Fruit fly (Drosophila melanogaster): Measurements from ENCODE around the gene wat.
A peak's percentile ranks its signal among the peaks of the same experiment; 100 is the strongest.

Gene wat

DNA sequence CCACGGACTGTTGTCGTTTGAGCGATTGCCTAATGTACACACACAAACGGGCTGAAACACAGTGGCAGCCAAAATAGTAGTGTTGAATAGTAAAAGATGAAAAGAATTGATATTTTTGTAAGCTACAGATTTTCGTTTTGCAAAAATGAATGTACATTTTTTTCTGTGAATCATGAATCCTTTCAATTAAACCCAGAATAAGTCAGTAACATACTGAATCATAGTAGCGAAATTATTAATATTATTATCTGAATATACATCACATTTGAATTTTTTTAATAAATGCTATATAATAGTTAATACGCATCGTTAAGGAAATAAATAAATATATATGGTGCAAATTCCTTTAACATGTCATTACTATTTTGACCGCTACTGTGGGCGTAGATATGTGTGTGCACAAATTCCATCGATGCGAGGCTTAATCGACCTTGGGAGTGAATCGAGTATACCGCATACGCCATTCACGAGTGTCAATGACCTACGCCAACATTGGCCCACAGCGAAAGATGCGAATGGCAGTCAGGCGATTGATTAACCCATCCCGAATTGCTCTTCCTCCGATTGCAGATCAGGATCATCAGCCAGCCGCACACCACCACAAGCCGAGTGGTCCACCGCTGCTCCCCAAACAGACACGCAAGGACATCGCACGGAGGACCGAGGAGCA lies 20.5 kb upstream of the wat start (continued):
- no peak for TF ChIP-seq CG1024 (GFP tag; IDR thresholded peaks at IDR 0.05)
- peak; percentile 29 for TF ChIP-seq kah (GFP tag; optimal IDR thresholded peaks at IDR 0.05)
- TF ChIP-seq sob (GFP tag; IDR thresholded peaks at IDR 0.05), result 0 out of 2 replicates have a peak, but pooled peaks have one; percentile 36
- no peak for TF ChIP-seq CG17568 (GFP tag; optimal IDR thresholded peaks at IDR 0.05)
- TF ChIP-seq CG13287 (GFP tag; IDR thresholded peaks at IDR 0.05; ENCODE audit: partially characterized antibody), result no peak
- peak; percentile 37; the same call in 1 of the 3 replicates for TF ChIP-seq B-H1 (GFP tag; IDR thresholded peaks at IDR 0.05)
- TF ChIP-seq CG6689 (GFP tag; IDR thresholded peaks at IDR 0.05), result peak; percentile 66
- TF ChIP-seq CG13775 (GFP tag; optimal IDR thresholded peaks at IDR 0.05), result peak; percentile 51
- TF ChIP-seq CG11695 (GFP tag; IDR thresholded peaks at IDR 0.05), result peak; percentile 86
- peak; percentile 47 for TF ChIP-seq Hand (GFP tag; optimal IDR thresholded peaks at IDR 0.05)
- TF ChIP-seq CrebB (tag; optimal IDR thresholded peaks at IDR 0.05), result peak; percentile 17
- TF ChIP-seq CG10431 (GFP tag; optimal IDR thresholded peaks at IDR 0.05), result no peak
- no peak for TF ChIP-seq CG6175 (GFP tag; IDR thresholded peaks at IDR 0.05)
- TF ChIP-seq CG31388 (GFP tag; optimal IDR thresholded peaks at IDR 0.05), result no peak
- peak; percentile 65 for TF ChIP-seq Asciz (GFP tag; optimal IDR thresholded peaks at IDR 0.05)
- peak; percentile 51; the same call in 1 of the 2 replicates for TF ChIP-seq lmd (GFP tag; IDR thresholded peaks at IDR 0.05)
- no peak for TF ChIP-seq CG31365 (tag; optimal IDR thresholded peaks at IDR 0.05)
- peak; percentile 31 for TF ChIP-seq Six4 (GFP tag; optimal IDR thresholded peaks at IDR 0.05)
- peak; percentile 76 for TF ChIP-seq ind (GFP tag; optimal IDR thresholded peaks at IDR 0.05)
- peak; percentile 83 for TF ChIP-seq CG13424 (tag; optimal IDR thresholded peaks at IDR 0.05)
- no peak for TF ChIP-seq pzg (GFP tag; optimal IDR thresholded peaks at IDR 0.05)
- peak; percentile 54 for TF ChIP-seq E2f1 (GFP tag; IDR thresholded peaks at IDR 0.05)
- TF ChIP-seq CG17802 (tag; optimal IDR thresholded peaks at IDR 0.05), result no peak
- no peak for TF ChIP-seq dan (GFP tag; IDR thresholded peaks at IDR 0.05)
- no peak for TF ChIP-seq Mad (GFP tag; optimal IDR thresholded peaks at IDR 0.05)
- peak; percentile 70 for TF ChIP-seq Hr3 (GFP tag; optimal IDR thresholded peaks at IDR 0.05)
- TF ChIP-seq CG15601 (tag; optimal IDR thresholded peaks at IDR 0.05), result no peak
- TF ChIP-seq tio (GFP tag; optimal IDR thresholded peaks at IDR 0.05), result peak; percentile 74
- TF ChIP-seq CG30020 (tag; optimal IDR thresholded peaks at IDR 0.05), result no peak
- TF ChIP-seq CG11696 (GFP tag; IDR thresholded peaks at IDR 0.05), result peak; percentile 85
- TF ChIP-seq prd (optimal IDR thresholded peaks at IDR 0.05), result no peak
- TF ChIP-seq prd (GFP tag; IDR thresholded peaks at IDR 0.05), result peak; percentile 42; the same call in 1 of the 3 replicates
- TF ChIP-seq Dref (GFP tag; IDR thresholded peaks at IDR 0.05), result no peak
- TF ChIP-seq CG10366 (GFP tag; IDR thresholded peaks at IDR 0.05), result peak; percentile 48; the same call in 1 of the 2 replicates
- TF ChIP-seq Scr (GFP tag; IDR thresholded peaks at IDR 0.05; ENCODE audit: partially characterized antibody), result no peak
- peak; percentile 64 for TF ChIP-seq BtbVII (GFP tag; optimal IDR thresholded peaks at IDR 0.05)
- no peak for TF ChIP-seq lilli (GFP tag; optimal IDR thresholded peaks at IDR 0.05)
- no peak for TF ChIP-seq ac (GFP tag; optimal IDR thresholded peaks at IDR 0.05)
- TF ChIP-seq CG17359 (tag; optimal IDR thresholded peaks at IDR 0.05), result peak; percentile 74
- TF ChIP-seq HmgZ (tag; optimal IDR thresholded peaks at IDR 0.05), result peak; percentile 71
- TF ChIP-seq Poxn (GFP tag; IDR thresholded peaks at IDR 0.05), result no peak
- no peak for TF ChIP-seq Bteb2 (GFP tag; optimal IDR thresholded peaks at IDR 0.05)
- TF ChIP-seq chif (GFP tag; optimal IDR thresholded peaks at IDR 0.05), result peak in 1 of 2 experiments; percentile 7
- TF ChIP-seq Chrac-16 (GFP tag; optimal IDR thresholded peaks at IDR 0.05), result peak; percentile 20
- TF ChIP-seq B-H2 (GFP tag; optimal IDR thresholded peaks at IDR 0.05), result no peak
- no peak for TF ChIP-seq gcm2 (GFP tag; optimal IDR thresholded peaks at IDR 0.05)
- TF ChIP-seq fd96Cb (tag; optimal IDR thresholded peaks at IDR 0.05), result peak; percentile 60
- peak; percentile 59 for TF ChIP-seq CG10267 (tag; optimal IDR thresholded peaks at IDR 0.05)
- TF ChIP-seq CHES-1-like (GFP tag; optimal IDR thresholded peaks at IDR 0.05), result no peak
- no peak for TF ChIP-seq lab (GFP tag; optimal IDR thresholded peaks at IDR 0.05)

Measured in whole organism, embryonic.